Fruit fly (Drosophila melanogaster) whole organism, prepupa: ENCODE data around the gene Cpr67B.

Experiments used
- CG10669 ChIP-seq: fragments of 200-800 bp; sonication (Bioruptor generic); optimal IDR thresholded peaks from 3 replicates; lab custom pipeline; 2018; ENCODE audit warnings: missing biosample characterization, mild to moderate bottlenecking, missing genetic modification characterization, moderate library complexity
- CG1621 ChIP-seq: fragments of 200-800 bp; sonication (Bioruptor generic); optimal IDR thresholded peaks from 3 replicates; lab custom pipeline; 2018; ENCODE audit warnings: missing biosample characterization, mild to moderate bottlenecking, missing genetic modification characterization
- CG6276 ChIP-seq: fragments of 200-800 bp; sonication (Bioruptor generic); optimal IDR thresholded peaks from 2 replicates; lab custom pipeline; 2017; ENCODE audit warnings: missing biosample characterization, mild to moderate bottlenecking, missing genetic modification characterization
- Eip75B ChIP-seq: fragments of 200-800 bp; sonication (Bioruptor generic); optimal IDR thresholded peaks from 3 replicates; lab custom pipeline; 2016; ENCODE audit warnings: missing biosample characterization, missing genetic modification characterization
- Ets21C ChIP-seq: fragments of 200-800 bp; sonication (Bioruptor generic); optimal IDR thresholded peaks from 3 replicates; lab custom pipeline; 2016; ENCODE audit warnings: missing biosample characterization, missing genetic modification characterization
- Gug ChIP-seq: fragments of 200-800 bp; sonication (Bioruptor generic); IDR thresholded peaks from 2 replicates; pipeline ENCODE4 v1.3.6; 2022; ENCODE audit warnings: missing biosample characterization, missing genetic modification characterization
- Hr38 ChIP-seq: sonication (Bioruptor generic); optimal IDR thresholded peaks from 2 replicates; lab custom pipeline; 2016; ENCODE audit warnings: missing biosample characterization, missing genetic modification characterization
- Smox ChIP-seq: fragments of 200-800 bp; sonication (Bioruptor generic); optimal IDR thresholded peaks from 3 replicates; lab custom pipeline; 2016; ENCODE audit warnings: missing biosample characterization, missing genetic modification characterization
- eg ChIP-seq: fragments of 200-800 bp; sonication (Bioruptor generic); IDR thresholded peaks from 3 replicates; pipeline ENCODE4 v1.3.6; 2022; ENCODE audit warnings: missing biosample characterization, missing genetic modification characterization
- fd59A ChIP-seq: fragments of 200-800 bp; sonication (Bioruptor generic); optimal IDR thresholded peaks from 2 replicates; lab custom pipeline; 2017; ENCODE audit warnings: missing biosample characterization, mild to moderate bottlenecking, missing genetic modification characterization, missing genetic modification reagents
- pdm3 ChIP-seq: fragments of 200-800 bp; sonication (Bioruptor generic); optimal IDR thresholded peaks from 3 replicates; lab custom pipeline; 2016; ENCODE audit warnings: missing biosample characterization, missing genetic modification characterization

DNA sequence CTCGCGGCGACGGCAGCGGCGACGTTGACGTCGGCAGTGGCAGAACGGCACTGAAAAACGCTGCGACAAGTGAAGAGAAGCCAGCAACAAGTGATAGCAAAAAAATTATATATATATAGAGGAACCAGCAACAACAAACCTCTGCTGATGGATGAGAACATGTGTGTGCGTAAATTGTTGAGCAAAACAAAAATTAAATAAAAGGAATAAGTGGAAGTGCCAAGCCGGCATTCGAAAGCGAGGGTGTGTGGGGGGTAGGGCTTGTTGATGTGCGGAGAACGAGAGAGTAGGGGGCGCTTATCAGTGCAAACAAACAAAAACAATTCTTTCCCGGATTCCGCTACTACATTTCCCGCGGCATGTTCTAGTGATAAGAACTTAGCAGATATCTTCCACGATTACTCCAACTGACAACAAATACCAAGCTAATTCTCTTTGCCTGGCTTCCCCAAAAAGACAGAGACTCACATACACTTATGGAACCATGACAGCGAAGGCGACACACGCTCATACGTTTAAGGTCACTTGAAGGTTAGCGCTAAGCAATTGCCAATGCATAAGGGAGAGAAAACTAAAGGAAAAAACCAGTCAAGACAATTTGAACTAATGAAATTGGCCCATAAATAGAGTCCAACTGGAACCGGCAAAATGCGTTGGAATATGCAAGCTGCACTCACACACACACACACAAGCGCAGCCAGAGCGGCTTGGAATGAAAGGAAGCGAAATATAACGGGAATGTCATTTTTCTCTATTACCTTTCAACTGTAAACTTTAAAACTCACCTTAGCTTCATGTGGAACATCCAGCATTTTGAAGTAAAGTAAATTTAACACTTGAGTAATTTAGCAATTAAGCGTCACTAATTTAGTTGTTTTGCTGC, 46.5 kb upstream of the Cpr67B start:
- TF ChIP-seq CG6276 (GFP tag; lab: Kevin White, UChicago) (peak; percentile 30), fd59A (GFP tag; lab: Kevin White, UChicago) (no peak), Smox (no peak), Gug (GFP tag; lab: Robert Waterston, UW) (no peak), eg (no peak), Eip75B (GFP tag; lab: Kevin White, UChicago) (peak; percentile 21), CG1621 (tag; lab: Kevin White, UChicago) (peak; percentile 50), Ets21C (GFP tag; lab: Kevin White, UChicago) (no peak), pdm3 (GFP tag; lab: Kevin White, UChicago) (no peak), Hr38 (GFP tag; lab: Kevin White, UChicago) (no peak), CG10669 (peak; percentile 10)
